Fruit fly (Drosophila melanogaster) whole organism, embryonic: Measurements from ENCODE around the gene scyl.

Source experiments
- Ada2b ChIP-seq: fragments of 200-800 bp; sonication (Bioruptor generic); IDR thresholded peaks from 2 replicates; pipeline ENCODE4 v1.3.6; 2022; ENCODE audit warnings: missing biosample characterization, missing genetic modification characterization
- B-H1 ChIP-seq: fragments of 200-800 bp; sonication (Bioruptor generic); IDR thresholded peaks from 3 replicates; pipeline ENCODE4 v1.3.6; 2022; ENCODE audit warnings: missing biosample characterization, missing genetic modification characterization
- Bgb ChIP-seq: fragments of 200-800 bp; sonication (Bioruptor generic); IDR thresholded peaks from 2 replicates; pipeline ENCODE4 v1.3.6; 2022; ENCODE audit warnings: missing biosample characterization, missing genetic modification characterization; ENCODE audit not compliant: partially characterized antibody
- Blimp-1 ChIP-seq: fragments of 200-800 bp; sonication (Bioruptor generic); optimal IDR thresholded peaks from 3 replicates; lab custom pipeline; 2018; ENCODE audit warnings: missing biosample characterization, missing genetic modification characterization, mild to moderate bottlenecking, moderate library complexity, missing genetic modification reagents
- BtbVII ChIP-seq: fragments of 200-800 bp; sonication (Bioruptor generic); optimal IDR thresholded peaks from 3 replicates; lab custom pipeline; 2017; ENCODE audit warnings: missing biosample characterization, mild to moderate bottlenecking, missing genetic modification characterization
- Bteb2 ChIP-seq: fragments of 200-800 bp; sonication (Bioruptor generic); optimal IDR thresholded peaks from 2 replicates; lab custom pipeline; 2016; ENCODE audit warnings: missing biosample characterization, missing genetic modification characterization
- CG10979 ChIP-seq: fragments of 200-800 bp; sonication (Bioruptor generic); optimal IDR thresholded peaks from 2 replicates; lab custom pipeline; 2018; ENCODE audit warnings: missing biosample characterization, mild to moderate bottlenecking, missing genetic modification characterization, moderate library complexity
- CG11247 ChIP-seq: fragments of 200-800 bp; sonication (Bioruptor generic); IDR thresholded peaks from 2 replicates; pipeline ENCODE4 v1.3.6; 2022; ENCODE audit warnings: missing biosample characterization, missing genetic modification characterization
- CG12155 ChIP-seq: fragments of 200-800 bp; sonication (Bioruptor generic); optimal IDR thresholded peaks from 3 replicates; lab custom pipeline; 2016; ENCODE audit warnings: missing biosample characterization, missing genetic modification characterization
- CG12942 ChIP-seq: fragments of 200-800 bp; sonication (Bioruptor generic); optimal IDR thresholded peaks from 3 replicates; lab custom pipeline; 2016; ENCODE audit warnings: missing biosample characterization, missing genetic modification characterization
- CG13123 ChIP-seq: fragments of 200-800 bp; sonication (Bioruptor generic); optimal IDR thresholded peaks from 2 replicates; lab custom pipeline; 2016; ENCODE audit warnings: missing biosample characterization, missing genetic modification characterization
- CG15514 ChIP-seq: fragments of 200-800 bp; sonication (Bioruptor generic); optimal IDR thresholded peaks from 3 replicates; lab custom pipeline; 2017; ENCODE audit warnings: missing biosample characterization, missing genetic modification characterization, mild to moderate bottlenecking, moderate library complexity, missing genetic modification reagents
- CG17328 ChIP-seq: fragments of 200-800 bp; sonication (Bioruptor generic); IDR thresholded peaks from 2 replicates; pipeline ENCODE4 v1.3.6; 2022; ENCODE audit warnings: missing biosample characterization, missing genetic modification characterization
- CG17568 ChIP-seq: fragments of 200-800 bp; sonication (Bioruptor generic); optimal IDR thresholded peaks from 2 replicates; lab custom pipeline; 2018; ENCODE audit warnings: missing biosample characterization, mild to moderate bottlenecking, missing genetic modification characterization, moderate library complexity
- CG1792 ChIP-seq: fragments of 200-800 bp; sonication (Bioruptor generic); optimal IDR thresholded peaks from 2 replicates; lab custom pipeline; 2016; ENCODE audit warnings: missing biosample characterization, missing genetic modification characterization
- CG2199 ChIP-seq: fragments of 200-800 bp; sonication (Bioruptor generic); IDR thresholded peaks from 3 replicates; pipeline ENCODE4 v1.3.6; 2022; ENCODE audit warnings: missing biosample characterization, missing genetic modification characterization
- CG31441 ChIP-seq: fragments of 200-800 bp; sonication (Bioruptor generic); IDR thresholded peaks from 2 replicates; pipeline ENCODE4 v1.3.6; 2022; ENCODE audit warnings: missing biosample characterization, missing genetic modification characterization
- CG4404 ChIP-seq: fragments of 200-800 bp; sonication (Bioruptor generic); IDR thresholded peaks from 2 replicates; pipeline ENCODE4 v1.3.6; 2022; ENCODE audit warnings: missing biosample characterization, missing genetic modification characterization
- CG4424 ChIP-seq: fragments of 200-800 bp; sonication (Bioruptor generic); optimal IDR thresholded peaks from 3 replicates; lab custom pipeline; 2016; ENCODE audit warnings: missing biosample characterization, missing genetic modification characterization
- CG7556 ChIP-seq: fragments of 200-800 bp; sonication (Bioruptor generic); optimal IDR thresholded peaks from 2 replicates; lab custom pipeline; 2017; ENCODE audit warnings: missing biosample characterization, mild to moderate bottlenecking, missing genetic modification characterization
- Chrac-16 ChIP-seq: fragments of 200-800 bp; sonication (Bioruptor generic); optimal IDR thresholded peaks from 3 replicates; lab custom pipeline; 2016; ENCODE audit warnings: missing biosample characterization, missing genetic modification characterization
- CoRest ChIP-seq: fragments of 200-800 bp; sonication (Bioruptor generic); optimal IDR thresholded peaks from 3 replicates; lab custom pipeline; 2018; ENCODE audit warnings: missing biosample characterization, mild to moderate bottlenecking, missing genetic modification characterization, moderate library complexity
- D ChIP-seq, 2 experiments: fragments of 200-800 bp in 1 of 2; fragments of >200 bp in 1 of 2; sonication (Bioruptor generic) in 1 of 2; optimal IDR thresholded peaks; 2 replicates in 1 of 2; 3 replicates in 1 of 2; lab custom pipeline; 2017; ENCODE audit warnings: mild to moderate bottlenecking in 1 of 2, missing biosample characterization in 1 of 2, missing genetic modification characterization in 1 of 2, missing genetic modification reagents in 1 of 2
- D19A ChIP-seq: fragments of 200-800 bp; optimal IDR thresholded peaks from 3 replicates; lab custom pipeline; 2019; ENCODE audit warnings: missing biosample characterization, mild to moderate bottlenecking, missing genetic modification characterization, moderate library complexity
- Dbx ChIP-seq: fragments of 200-800 bp; sonication (Bioruptor generic); IDR thresholded peaks from 3 replicates; pipeline ENCODE4 v1.3.6; 2022; ENCODE audit warnings: missing biosample characterization, missing genetic modification characterization
- Dip2 ChIP-seq: fragments of 200-800 bp; sonication (Bioruptor generic); IDR thresholded peaks from 2 replicates; pipeline ENCODE4 v1.3.6; 2022; ENCODE audit warnings: missing biosample characterization, missing genetic modification characterization
- E2f1 ChIP-seq: fragments of 200-800 bp; sonication (Bioruptor generic); IDR thresholded peaks from 2 replicates; pipeline ENCODE4 v1.3.6; 2022; ENCODE audit warnings: missing biosample characterization, missing genetic modification characterization
- Eip74EF ChIP-seq, 2 experiments: fragments of 200-800 bp in 1 of 2; fragments of >200 bp in 1 of 2; sonication (Bioruptor generic) in 1 of 2; optimal IDR thresholded peaks; 2 replicates each; lab custom pipeline; 2017 to 2019; ENCODE audit warnings: missing biosample characterization in 2 of 2, missing genetic modification characterization in 2 of 2, mild to moderate bottlenecking in 1 of 2, moderate library complexity in 1 of 2
- Gug ChIP-seq: fragments of 200-800 bp; sonication (Bioruptor generic); IDR thresholded peaks from 4 replicates; pipeline ENCODE4 v1.3.6; 2022; ENCODE audit warnings: missing biosample characterization, missing genetic modification characterization
- MESR4 ChIP-seq: fragments of 200-800 bp; sonication (Bioruptor generic); optimal IDR thresholded peaks from 2 replicates; lab custom pipeline; 2018; ENCODE audit warnings: missing biosample characterization, mild to moderate bottlenecking, missing genetic modification characterization, moderate library complexity
- Mad ChIP-seq: fragments of 200-800 bp; sonication (Bioruptor generic); optimal IDR thresholded peaks from 2 replicates; lab custom pipeline; 2016; ENCODE audit warnings: missing biosample characterization, missing genetic modification characterization
- Mrtf ChIP-seq: fragments of 200-800 bp; sonication (Bioruptor generic); IDR thresholded peaks from 3 replicates; pipeline ENCODE4 v1.3.6; 2022; ENCODE audit warnings: missing biosample characterization, missing genetic modification characterization
- Rfx ChIP-seq: fragments of 200-800 bp; sonication (Bioruptor generic); IDR thresholded peaks from 2 replicates; pipeline ENCODE4 v1.3.6; 2022; ENCODE audit warnings: missing biosample characterization, missing genetic modification characterization
- Sox100B ChIP-seq: fragments of 200-800 bp; sonication (Bioruptor generic); optimal IDR thresholded peaks from 3 replicates; lab custom pipeline; 2018; ENCODE audit warnings: missing biosample characterization, mild to moderate bottlenecking, missing genetic modification characterization
- Ssrp ChIP-seq: fragments of 200-800 bp; sonication (Bioruptor generic); optimal IDR thresholded peaks from 2 replicates; lab custom pipeline; 2018; ENCODE audit warnings: missing biosample characterization, mild to moderate bottlenecking, missing genetic modification characterization, moderate library complexity
- TFAM ChIP-seq: fragments of 200-800 bp; sonication (Bioruptor generic); optimal IDR thresholded peaks from 2 replicates; lab custom pipeline; 2017; ENCODE audit warnings: missing biosample characterization, missing genetic modification characterization, inconsistent platforms
- az2 ChIP-seq: fragments of 200-800 bp; sonication (Bioruptor generic); optimal IDR thresholded peaks from 3 replicates; lab custom pipeline; 2016; ENCODE audit warnings: missing biosample characterization, missing genetic modification characterization
- bsh ChIP-seq, 2 experiments: fragments of 200-800 bp; sonication (Bioruptor generic); optimal IDR thresholded peaks; 2 replicates each; lab custom pipeline; 2017 to 2018; ENCODE audit warnings: mild to moderate bottlenecking in 2 of 2, missing biosample characterization in 2 of 2, missing genetic modification characterization in 2 of 2, moderate library complexity in 1 of 2
- dati ChIP-seq: fragments of 200-800 bp; sonication (Bioruptor generic); IDR thresholded peaks from 2 replicates; pipeline ENCODE4 v1.3.6; 2022; ENCODE audit warnings: missing biosample characterization, missing genetic modification characterization
- dmrt99B ChIP-seq: fragments of 200-800 bp; sonication (Bioruptor generic); optimal IDR thresholded peaks from 2 replicates; lab custom pipeline; 2018; ENCODE audit warnings: missing biosample characterization, mild to moderate bottlenecking, missing genetic modification characterization, moderate library complexity
- eyg ChIP-seq: fragments of 200-800 bp; sonication (Bioruptor generic); optimal IDR thresholded peaks from 3 replicates; lab custom pipeline; 2016; ENCODE audit warnings: missing biosample characterization, missing genetic modification characterization
- fd96Cb ChIP-seq: fragments of 200-800 bp; sonication (Bioruptor generic); optimal IDR thresholded peaks from 2 replicates; lab custom pipeline; 2018; ENCODE audit warnings: missing biosample characterization, mild to moderate bottlenecking, missing genetic modification characterization, moderate library complexity
- ftz-f1 ChIP-seq: fragments of 200-800 bp; sonication (Bioruptor generic); optimal IDR thresholded peaks from 2 replicates; lab custom pipeline; 2016; ENCODE audit warnings: missing biosample characterization, missing genetic modification characterization
- row ChIP-seq: fragments of 200-800 bp; sonication (Bioruptor generic); IDR thresholded peaks from 3 replicates; pipeline ENCODE4 v1.3.6; 2022; ENCODE audit warnings: missing biosample characterization, missing genetic modification characterization
- sc ChIP-seq, 3 experiments: fragments of >200 bp in 2 of 3; fragments of 200-800 bp in 1 of 3; sonication (Bioruptor generic) in 1 of 3; optimal IDR thresholded peaks; 2 replicates in 2 of 3; 3 replicates in 1 of 3; lab custom pipeline; 2017; ENCODE audit warnings: mild to moderate bottlenecking in 1 of 3, missing biosample characterization in 1 of 3, missing genetic modification characterization in 1 of 3, missing genetic modification reagents in 1 of 3
- scrt ChIP-seq: fragments of 200-800 bp; sonication (Bioruptor generic); optimal IDR thresholded peaks from 2 replicates; lab custom pipeline; 2018; ENCODE audit warnings: missing biosample characterization, mild to moderate bottlenecking, missing genetic modification characterization, moderate library complexity
- seq ChIP-seq: fragments of 200-800 bp; sonication (Bioruptor generic); IDR thresholded peaks from 2 replicates; pipeline ENCODE4 v1.3.6; 2022; ENCODE audit warnings: missing biosample characterization, missing genetic modification characterization
- unpg ChIP-seq: fragments of 200-800 bp; sonication (Bioruptor generic); optimal IDR thresholded peaks from 3 replicates; lab custom pipeline; 2018; ENCODE audit warnings: missing biosample characterization, mild to moderate bottlenecking, missing genetic modification characterization, moderate library complexity
- usp ChIP-seq: fragments of >200 bp; optimal IDR thresholded peaks from 2 replicates; lab custom pipeline; 2017; ENCODE audit warnings: missing biosample characterization, missing genetic modification characterization
- vvl ChIP-seq: fragments of 200-800 bp; sonication (Bioruptor generic); IDR thresholded peaks from 2 replicates; pipeline ENCODE4 v1.3.6; 2022; ENCODE audit warnings: missing biosample characterization, missing genetic modification characterization

scyl gene

dm6 chr3L:11302906-11303305 lies 50.8 kb downstream of the scyl start (continued):
- no peak for TF ChIP-seq Ada2b (GFP tag; lab: Robert Waterston, UW)
- peak; percentile 3 for TF ChIP-seq Sox100B
- TF ChIP-seq TFAM: no peak
- TF ChIP-seq eyg: no peak
- TF ChIP-seq Eip74EF (GFP tag; optimal IDR thresholded peaks at IDR 0.05; lab: Kevin White, UChicago): no peak
- peak; percentile 60 for TF ChIP-seq CG10979 (tag; lab: Kevin White, UChicago)
- TF ChIP-seq Mad: no peak
- 0 out of 2 replicates have a peak, but pooled peaks have one; percentile 7 for TF ChIP-seq CG17328
- TF ChIP-seq CG12942: no peak
- no peak for TF ChIP-seq Gug (GFP tag; lab: Robert Waterston, UW)
- no peak for TF ChIP-seq Dbx (GFP tag; lab: Robert Waterston, UW)
- TF ChIP-seq dmrt99B (tag; lab: Kevin White, UChicago): peak; percentile 42
- TF ChIP-seq dati (GFP tag; lab: Robert Waterston, UW): no peak
- peak; percentile 21 for TF ChIP-seq unpg
- no peak for TF ChIP-seq Dip2 (GFP tag; lab: Robert Waterston, UW)
- TF ChIP-seq D19A (tag; lab: Kevin White, UChicago): peak; percentile 50
- TF ChIP-seq CG17568 (GFP tag; lab: Kevin White, UChicago): no peak
- peak; percentile 7 for TF ChIP-seq Ssrp (tag; lab: Kevin White, UChicago)
- no peak for TF ChIP-seq vvl (GFP tag; lab: Robert Waterston, UW)
- TF ChIP-seq bsh (GFP tag; optimal IDR thresholded peaks at IDR 0.05; lab: Kevin White, UChicago): peak in 1 of 2 experiments; percentile 6
- TF ChIP-seq CG12155 (GFP tag; lab: Kevin White, UChicago): no peak
- no peak for TF ChIP-seq Mrtf
- TF ChIP-seq BtbVII (GFP tag; lab: Kevin White, UChicago): no peak
- peak; percentile 31 for TF ChIP-seq CG4424
- TF ChIP-seq CoRest (tag; lab: Kevin White, UChicago): peak; percentile 49
- TF ChIP-seq Bgb (GFP tag; lab: Robert Waterston, UW): no peak
- TF ChIP-seq az2: peak; percentile 0
- TF ChIP-seq CG11247: no peak
- TF ChIP-seq Rfx (GFP tag; lab: Robert Waterston, UW): no peak
- peak; percentile 67 for TF ChIP-seq CG31441
- peak; percentile 51 for TF ChIP-seq CG7556 (GFP tag; lab: Kevin White, UChicago)
- TF ChIP-seq ftz-f1 (GFP tag; lab: Kevin White, UChicago): no peak
- no peak for TF ChIP-seq MESR4
- peak; percentile 28 for TF ChIP-seq Blimp-1 (GFP tag; lab: Kevin White, UChicago)
- TF ChIP-seq row (GFP tag; lab: Robert Waterston, UW): peak; percentile 38; the same call in 2 of the 3 replicates
- TF ChIP-seq seq (GFP tag; lab: Robert Waterston, UW): no peak
- TF ChIP-seq Bteb2 (GFP tag; lab: Kevin White, UChicago): no peak
- TF ChIP-seq CG4404 (GFP tag; lab: Robert Waterston, UW): no peak
- no peak for TF ChIP-seq sc (optimal IDR thresholded peaks at IDR 0.05; lab: Kevin White, UChicago)
- peak; percentile 10 for TF ChIP-seq sc (GFP tag; optimal IDR thresholded peaks at IDR 0.05; lab: Kevin White, UChicago)
- no peak for TF ChIP-seq CG13123 (GFP tag; lab: Kevin White, UChicago)
- TF ChIP-seq Chrac-16 (GFP tag; lab: Kevin White, UChicago): no peak
- TF ChIP-seq CG2199 (GFP tag; lab: Robert Waterston, UW): no peak
- TF ChIP-seq fd96Cb: peak; percentile 40
- TF ChIP-seq CG1792 (GFP tag; lab: Kevin White, UChicago): no peak
- no peak for TF ChIP-seq scrt
- TF ChIP-seq E2f1 (GFP tag; lab: Robert Waterston, UW): no peak
- no peak for TF ChIP-seq B-H1
- no peak for TF ChIP-seq CG15514 (GFP tag; lab: Kevin White, UChicago)
- TF ChIP-seq D (optimal IDR thresholded peaks at IDR 0.05; lab: Kevin White, UChicago): no peak
- peak; percentile 6 for TF ChIP-seq D (GFP tag; optimal IDR thresholded peaks at IDR 0.05; lab: Kevin White, UChicago)
- no peak for TF ChIP-seq usp (GFP tag; lab: Kevin White, UChicago)
